Worm (Caenorhabditis elegans) whole organism, L4/young adult: ENCODE measurements around the gene F58A3.4.

Experiments
- W03F9.2 ChIP-seq: fragments of 150-350 bp; optimal IDR thresholded peaks from 2 replicates; lab custom pipeline; 2014; ENCODE audit warnings: missing biosample characterization, missing genetic modification characterization
- dao-5 ChIP-seq: sonication (generic microtip); optimal IDR thresholded peaks from 2 replicates; lab custom pipeline; 2016; ENCODE audit warnings: missing genotype, missing genetic modification characterization, moderate library complexity, missing compliant biosample characterization
- him-1 ChIP-seq: sonication (generic microtip); optimal IDR thresholded peaks from 2 replicates; lab custom pipeline; 2016; ENCODE audit warnings: missing genotype, missing genetic modification reagents, missing genetic modification characterization, missing compliant biosample characterization

F58A3.4 gene

ce11 chrX:10992177-10992576, 18.3 kb downstream of the F58A3.4 start, which contains the start of gene ver-3:
Gene ver-3 (plus strand): TSS chrX:10992477.
- TF ChIP-seq him-1 (tag; lab: Kevin White, UChicago): no peak
- TF ChIP-seq dao-5 (tag; lab: Kevin White, UChicago): no peak
- no peak for TF ChIP-seq W03F9.2 (tag; lab: Kevin White, UChicago)

ce11 chrX:10991352-10992172, 18.9 kb downstream of the F58A3.4 start:
- TF ChIP-seq him-1 (tag; lab: Kevin White, UChicago): no peak
- no peak for TF ChIP-seq W03F9.2 (tag; lab: Kevin White, UChicago)
- no peak for TF ChIP-seq dao-5 (tag; lab: Kevin White, UChicago)

DNA sequence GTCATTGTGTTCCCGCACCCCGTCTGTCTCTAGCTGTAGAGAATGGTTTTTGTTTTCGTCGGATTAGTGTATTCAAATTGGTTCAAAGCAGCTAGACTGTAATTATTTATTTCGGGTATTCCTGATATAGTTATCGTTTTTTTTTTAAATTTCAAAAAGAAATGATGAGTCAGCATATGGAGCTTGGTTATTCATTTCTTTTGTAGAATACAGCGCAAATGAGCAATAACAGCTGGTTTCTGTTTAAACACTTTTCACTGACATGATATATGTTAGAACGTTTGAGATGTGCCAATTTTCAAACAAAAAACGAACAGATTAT, 19.6 kb downstream of the F58A3.4 start:
- TF ChIP-seq him-1 (tag; lab: Kevin White, UChicago) (no peak), W03F9.2 (tag; lab: Kevin White, UChicago) (no peak), dao-5 (tag; lab: Kevin White, UChicago) (no peak)

DNA sequence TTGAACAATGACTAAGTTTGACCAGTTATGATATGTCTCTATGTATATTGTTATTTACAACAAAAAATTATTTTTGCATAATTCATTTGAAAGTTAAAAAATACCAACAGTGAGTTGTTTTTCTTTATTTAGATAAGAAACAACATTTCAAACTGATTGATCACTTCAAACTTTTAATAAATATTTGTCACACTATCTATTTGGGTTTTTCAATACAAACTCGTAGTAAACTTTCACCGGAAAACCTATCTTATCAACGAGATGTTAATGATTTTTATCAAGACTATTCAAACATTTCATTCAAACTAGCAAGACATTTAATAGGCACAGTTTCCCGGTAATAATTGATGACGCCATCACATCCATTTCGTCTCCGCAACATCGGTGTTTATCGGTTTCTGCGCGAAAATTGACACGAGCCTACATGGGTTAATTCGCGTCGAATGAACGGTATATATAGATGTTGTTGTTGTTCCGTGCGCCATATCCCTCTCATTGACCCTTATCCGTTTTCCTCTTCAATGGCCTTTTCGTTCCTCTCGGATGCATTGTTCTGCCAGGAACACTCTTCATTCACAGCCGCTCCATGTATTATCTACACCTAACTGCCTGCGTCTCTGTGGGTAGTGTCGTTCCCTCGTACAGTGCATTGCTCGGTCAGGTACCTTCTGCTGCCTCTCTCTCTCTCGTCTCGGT, 20.2 kb downstream of the F58A3.4 start:
- TF ChIP-seq W03F9.2 (tag; lab: Kevin White, UChicago): no peak
- TF ChIP-seq him-1 (tag; lab: Kevin White, UChicago): no peak
- TF ChIP-seq dao-5 (tag; lab: Kevin White, UChicago): no peak

ce11 chrX:10989286-10989685, 21.2 kb downstream of the F58A3.4 start:
- TF ChIP-seq him-1 (tag; lab: Kevin White, UChicago): no peak
- no peak for TF ChIP-seq W03F9.2 (tag; lab: Kevin White, UChicago)
- no peak for TF ChIP-seq dao-5 (tag; lab: Kevin White, UChicago)

DNA sequence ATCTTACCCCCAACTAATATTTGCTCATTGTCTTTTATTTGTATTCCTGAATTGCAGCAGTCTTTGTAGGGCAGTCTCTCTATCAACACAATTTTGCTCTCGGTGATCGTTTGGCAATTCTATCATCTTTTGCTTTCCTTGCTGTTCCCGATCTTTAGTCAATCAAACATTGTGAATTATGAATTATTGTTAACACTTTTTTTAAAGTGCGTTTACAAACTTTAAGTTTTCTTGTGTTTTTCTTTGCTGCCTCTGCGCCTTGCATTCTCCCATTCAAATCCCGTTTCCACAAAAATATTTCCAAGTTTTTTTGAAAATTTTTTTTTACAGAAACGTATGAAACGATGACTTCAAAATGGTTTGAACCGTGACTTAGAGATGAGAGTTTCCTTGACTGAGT, 28.4 kb downstream of the F58A3.4 start, which contains the start of gene ver-4:
Gene ver-4, plus strand, starts transcription at position 301 of the 400 bp plus-strand sequence.
- no peak for TF ChIP-seq dao-5 (tag; lab: Kevin White, UChicago)
- no peak for TF ChIP-seq him-1 (tag; lab: Kevin White, UChicago)
- TF ChIP-seq W03F9.2 (tag; lab: Kevin White, UChicago): no peak

ce11 chrX:10981374-10981773, 29.1 kb downstream of the F58A3.4 start:
- TF ChIP-seq him-1 (tag; lab: Kevin White, UChicago): no peak
- no peak for TF ChIP-seq dao-5 (tag; lab: Kevin White, UChicago)
- TF ChIP-seq W03F9.2 (tag; lab: Kevin White, UChicago): no peak

ce11 chrX:10979186-10979585, 31.3 kb downstream of the F58A3.4 start, which contains the start of gene pxn-2:
Gene pxn-2 (minus strand): TSS chrX:10979286.
- TF ChIP-seq dao-5 (tag; lab: Kevin White, UChicago) (no peak), W03F9.2 (tag; lab: Kevin White, UChicago) (no peak), him-1 (tag; lab: Kevin White, UChicago) (no peak)

DNA sequence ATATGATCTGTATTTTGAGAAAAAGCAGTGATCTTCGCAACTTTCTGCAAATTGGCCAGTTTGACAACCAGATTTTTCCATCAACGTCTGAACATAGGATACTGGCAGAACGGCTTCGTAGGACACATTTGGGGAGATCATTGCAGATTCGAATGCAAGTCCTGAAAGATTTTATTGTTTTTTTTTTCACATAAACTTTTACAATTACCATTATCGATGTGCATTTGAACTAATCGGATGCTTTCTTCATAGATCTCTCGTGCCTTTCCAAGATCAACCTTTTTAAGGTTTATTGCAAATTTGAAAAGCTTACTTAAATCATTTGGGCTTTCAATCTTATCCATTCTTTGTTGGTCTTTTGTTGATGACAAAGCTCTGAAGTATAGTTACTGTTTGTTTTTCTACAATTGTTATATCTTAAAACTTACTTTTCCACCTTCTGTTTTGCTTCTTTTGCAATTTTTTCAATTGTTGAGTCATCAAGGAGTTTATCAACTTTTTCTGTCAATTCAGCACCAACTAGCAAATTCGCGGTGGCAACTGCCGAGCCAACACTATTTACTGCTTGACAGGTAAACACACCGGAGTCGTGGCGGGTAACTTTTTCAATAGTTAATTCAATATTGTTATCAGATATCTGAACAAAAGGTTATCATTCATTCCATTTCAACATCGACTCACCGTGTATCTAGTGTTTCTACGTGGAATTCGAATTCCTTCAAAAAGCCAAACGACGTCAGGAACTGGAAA, 33.8 kb downstream of the F58A3.4 start:
- TF ChIP-seq him-1 (tag; lab: Kevin White, UChicago): no peak
- TF ChIP-seq W03F9.2 (tag; lab: Kevin White, UChicago): no peak
- no peak for TF ChIP-seq dao-5 (tag; lab: Kevin White, UChicago)

DNA sequence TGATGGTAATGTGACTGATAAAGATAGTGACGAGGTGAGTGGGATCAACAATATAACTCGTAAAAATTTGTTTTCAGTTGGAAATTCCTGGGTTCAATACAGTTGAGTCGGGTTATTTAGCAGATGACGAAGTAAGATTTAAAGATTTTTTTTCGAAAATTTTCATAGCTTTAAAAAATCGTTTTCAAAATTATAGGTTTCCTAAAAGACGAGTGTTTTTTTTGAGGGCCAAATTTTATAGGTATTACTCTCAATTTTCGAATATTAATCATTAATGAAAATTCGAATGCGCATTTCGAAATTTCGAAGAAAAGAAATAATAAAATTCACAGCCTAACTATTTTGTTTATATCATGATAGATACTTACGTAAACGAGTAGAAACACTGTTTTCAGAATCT, 39.3 kb downstream of the F58A3.4 start:
- no peak for TF ChIP-seq W03F9.2 (tag; lab: Kevin White, UChicago)
- no peak for TF ChIP-seq him-1 (tag; lab: Kevin White, UChicago)
- no peak for TF ChIP-seq dao-5 (tag; lab: Kevin White, UChicago)

DNA sequence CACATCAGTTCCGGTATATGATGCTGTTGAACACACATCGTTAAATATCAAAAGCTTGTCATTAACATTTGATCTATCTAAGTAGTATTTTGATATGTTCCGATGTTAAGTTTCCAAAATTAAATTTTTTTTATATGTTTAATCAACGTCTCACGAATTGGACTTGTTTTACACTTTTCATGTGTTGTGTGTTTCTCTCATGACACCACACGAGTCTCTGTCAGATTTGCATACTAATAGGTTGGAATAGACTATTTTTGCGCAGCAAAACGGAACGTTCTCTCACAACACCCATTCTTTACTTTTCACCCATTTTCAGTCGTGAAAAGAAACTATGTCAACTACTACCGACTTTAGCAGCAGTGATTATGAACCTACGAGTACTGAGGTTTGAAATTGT, 39.8 kb downstream of the F58A3.4 start, which contains the start of gene K09C8.8:
Gene K09C8.8, plus strand, starts transcription at position 301 of the 400 bp plus-strand sequence.
- TF ChIP-seq him-1 (tag; lab: Kevin White, UChicago): no peak
- no peak for TF ChIP-seq W03F9.2 (tag; lab: Kevin White, UChicago)
- TF ChIP-seq dao-5 (tag; lab: Kevin White, UChicago): no peak

DNA sequence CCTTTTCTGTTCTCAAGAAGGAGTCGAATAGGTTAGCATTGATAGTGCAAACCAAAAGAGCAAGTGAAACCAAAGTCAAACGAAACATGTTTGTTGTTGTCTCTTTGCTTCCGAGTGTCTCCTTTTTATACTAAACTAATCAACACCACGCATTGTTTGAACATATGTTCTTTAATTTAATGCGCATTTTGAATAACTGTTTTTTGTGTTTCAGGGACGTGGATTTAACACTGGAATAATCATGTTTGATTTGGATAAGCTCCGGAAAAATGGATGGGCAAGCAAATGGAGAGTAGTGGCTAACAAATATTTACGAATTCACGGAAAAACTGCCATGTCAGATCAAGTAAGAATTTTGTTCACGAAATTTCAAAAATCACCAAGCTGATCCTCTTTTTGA, 42.8 kb downstream of the F58A3.4 start, which contains the start of gene K09C8.9:
Gene K09C8.9, minus strand, starts transcription at position 101 of the 400 bp plus-strand sequence.
- TF ChIP-seq him-1 (tag; lab: Kevin White, UChicago): no peak
- TF ChIP-seq dao-5 (tag; lab: Kevin White, UChicago): no peak
- no peak for TF ChIP-seq W03F9.2 (tag; lab: Kevin White, UChicago)
